Fruit fly (Drosophila melanogaster): Measurements from ENCODE around the gene CG3061.

CG3061 gene

dm6 chr3R:14048702-14049142, 16.6 kb downstream of the CG3061 start (continued):
- peak; percentile 62 for TF ChIP-seq CG10631 (GFP tag; optimal IDR thresholded peaks at IDR 0.05)
- TF ChIP-seq CG8119 (GFP tag; IDR thresholded peaks at IDR 0.05): peak; percentile 64; the same call in 1 of the 3 replicates
- TF ChIP-seq CG3919 (GFP tag; optimal IDR thresholded peaks at IDR 0.05): peak; percentile 65
- peak; percentile 21; the same call in 1 of the 3 replicates for TF ChIP-seq eg (GFP tag; IDR thresholded peaks at IDR 0.05)
- TF ChIP-seq CG11762 (GFP tag; optimal IDR thresholded peaks at IDR 0.05; ENCODE audit: insufficient read depth): peak; percentile 36
- no peak for TF ChIP-seq Gug (GFP tag; IDR thresholded peaks at IDR 0.05)
- TF ChIP-seq Met (GFP tag; optimal IDR thresholded peaks at IDR 0.05): peak; percentile 59
- TF ChIP-seq Ets96B (tag; optimal IDR thresholded peaks at IDR 0.05): peak; percentile 64
- TF ChIP-seq Lpt (GFP tag; optimal IDR thresholded peaks at IDR 0.05): no peak
- no peak for TF ChIP-seq fkh (GFP tag; optimal IDR thresholded peaks at IDR 0.05)
- TF ChIP-seq achi (GFP tag; optimal IDR thresholded peaks at IDR 0.05): peak; percentile 68
- TF ChIP-seq CG9139 (GFP tag; optimal IDR thresholded peaks at IDR 0.05): no peak
- TF ChIP-seq topi (GFP tag; optimal IDR thresholded peaks at IDR 0.05): peak; percentile 66
- peak; percentile 56 for TF ChIP-seq spab (GFP tag; optimal IDR thresholded peaks at IDR 0.05)
- peak; percentile 50 for TF ChIP-seq pdm3 (GFP tag; optimal IDR thresholded peaks at IDR 0.05)
- peak; percentile 48 for TF ChIP-seq Sox102F (GFP tag; optimal IDR thresholded peaks at IDR 0.05)
- peak; percentile 45 for TF ChIP-seq Hr4 (GFP tag; optimal IDR thresholded peaks at IDR 0.05)
- peak; percentile 50 for TF ChIP-seq CG11902 (GFP tag; optimal IDR thresholded peaks at IDR 0.05)
- peak; percentile 59 for TF ChIP-seq Smox (GFP tag; optimal IDR thresholded peaks at IDR 0.05)
- TF ChIP-seq Eip75B (GFP tag; optimal IDR thresholded peaks at IDR 0.05): peak; percentile 20
- TF ChIP-seq CG7368 (GFP tag; optimal IDR thresholded peaks at IDR 0.05): peak; percentile 41
- TF ChIP-seq acj6 (GFP tag; optimal IDR thresholded peaks at IDR 0.05): peak; percentile 67
- peak; percentile 79 for TF ChIP-seq CG34406 (GFP tag; optimal IDR thresholded peaks at IDR 0.05)
- TF ChIP-seq Hr38 (GFP tag; optimal IDR thresholded peaks at IDR 0.05): no peak
- peak; percentile 52 for TF ChIP-seq cyc (GFP tag; optimal IDR thresholded peaks at IDR 0.05)
- no peak for TF ChIP-seq fd85E (GFP tag; optimal IDR thresholded peaks at IDR 0.05)
- peak in 1 of 2 experiments; percentile 68 for TF ChIP-seq salr (GFP tag; optimal IDR thresholded peaks at IDR 0.05)
- peak; percentile 25 for TF ChIP-seq vri (GFP tag; optimal IDR thresholded peaks at IDR 0.05)
- no peak for TF ChIP-seq Sox14 (GFP tag; optimal IDR thresholded peaks at IDR 0.05)
- TF ChIP-seq CG32006 (GFP tag; optimal IDR thresholded peaks at IDR 0.05): peak; percentile 70

- no peak for TF ChIP-seq pdm3 (GFP tag; optimal IDR thresholded peaks at IDR 0.05)
- no peak for TF ChIP-seq Eip78C (GFP tag)
- no peak for TF ChIP-seq Hr39 (GFP tag; optimal IDR thresholded peaks at IDR 0.05)
- TF ChIP-seq CG6276 (GFP tag; optimal IDR thresholded peaks at IDR 0.05): no peak
- TF ChIP-seq eg (GFP tag; IDR thresholded peaks at IDR 0.05): no peak
- no peak for TF ChIP-seq esn (GFP tag; optimal IDR thresholded peaks at IDR 0.05)
- no peak for TF ChIP-seq CG7368 (GFP tag; optimal IDR thresholded peaks at IDR 0.05)
- TF ChIP-seq Sox14 (GFP tag; optimal IDR thresholded peaks at IDR 0.05): no peak
- no peak for TF ChIP-seq achi (GFP tag; optimal IDR thresholded peaks at IDR 0.05)
Measured at dm6 chr3R:14050556-14051170, 18.5 kb downstream of the CG3061 start.

dm6 chr3R:14051391-14051852, 19.3 kb downstream of the CG3061 start:
- TF ChIP-seq eg (GFP tag; IDR thresholded peaks at IDR 0.05) (peak; percentile 65; the same call in 2 of the 3 replicates), net (GFP tag; optimal IDR thresholded peaks at IDR 0.05) (no peak), CG6276 (GFP tag; optimal IDR thresholded peaks at IDR 0.05) (peak; percentile 25), salr (GFP tag; optimal IDR thresholded peaks at IDR 0.05) (no peak), dsx (GFP tag; optimal IDR thresholded peaks at IDR 0.05; ENCODE audit: poor library complexity, severe bottlenecking) (peak; percentile 24), CG6163 (GFP tag; IDR thresholded peaks at IDR 0.05) (no peak; the same call in 2 of the 3 replicates), fkh (GFP tag; optimal IDR thresholded peaks at IDR 0.05) (peak; percentile 44), CG16779 (tag; optimal IDR thresholded peaks at IDR 0.05) (peak; percentile 61), CG1621 (tag; optimal IDR thresholded peaks at IDR 0.05) (peak; percentile 2), ss (GFP tag; optimal IDR thresholded peaks at IDR 0.05) (peak; percentile 11 to 39), CG15336 (GFP tag; IDR thresholded peaks at IDR 0.05) (0 out of 2 replicates have a peak, but pooled peaks have one; percentile 13), topi (GFP tag; optimal IDR thresholded peaks at IDR 0.05) (no peak), Eip93F (GFP tag; optimal IDR thresholded peaks at IDR 0.05) (no peak), Hr39 (GFP tag; optimal IDR thresholded peaks at IDR 0.05) (no peak), CG3032 (tag; optimal IDR thresholded peaks at IDR 0.05) (peak; percentile 0), CG6792 (GFP tag; optimal IDR thresholded peaks at IDR 0.05) (no peak), Smox (GFP tag; optimal IDR thresholded peaks at IDR 0.05) (no peak), Lpt (GFP tag; optimal IDR thresholded peaks at IDR 0.05) (no peak), CG6808 (GFP tag; optimal IDR thresholded peaks at IDR 0.05) (peak; percentile 4), vri (GFP tag; optimal IDR thresholded peaks at IDR 0.05) (peak; percentile 46), Ets96B (tag; optimal IDR thresholded peaks at IDR 0.05) (no peak), Hr4 (GFP tag; optimal IDR thresholded peaks at IDR 0.05) (no peak)
